Fruit fly (Drosophila melanogaster) whole organism, adult: ENCODE data around the gene CG17672.
A peak's percentile ranks its signal among the peaks of the same experiment; 100 is the strongest.

ENCODE experiments used
- CG11617 ChIP-seq: fragments of 200-800 bp; sonication (Bioruptor generic); optimal IDR thresholded peaks from 2 replicates; lab custom pipeline; 2017; ENCODE audit warnings: mild to moderate bottlenecking, missing biosample characterization, missing genetic modification reagents, missing genetic modification characterization
- CG12768 ChIP-seq: fragments of 200-800 bp; sonication (Bioruptor generic); optimal IDR thresholded peaks from 2 replicates; lab custom pipeline; 2017; ENCODE audit warnings: missing biosample characterization, missing genetic modification characterization, mild to moderate bottlenecking, moderate library complexity, missing genetic modification reagents
- CG14711 ChIP-seq: fragments of 200-800 bp; sonication (Bioruptor generic); optimal IDR thresholded peaks from 2 replicates; lab custom pipeline; 2018; ENCODE audit warnings: missing biosample characterization, mild to moderate bottlenecking, missing genetic modification characterization, moderate library complexity
- CG1620 ChIP-seq: fragments of 200-800 bp; sonication (Bioruptor generic); optimal IDR thresholded peaks from 2 replicates; lab custom pipeline; 2016; ENCODE audit warnings: missing biosample characterization, missing genetic modification characterization
- CG33017 ChIP-seq: fragments of 200-800 bp; sonication (Bioruptor generic); optimal IDR thresholded peaks from 2 replicates; lab custom pipeline; 2018; ENCODE audit warnings: missing biosample characterization, mild to moderate bottlenecking, missing genetic modification characterization, moderate library complexity
- CG5204 ChIP-seq: fragments of 200-800 bp; sonication (Bioruptor generic); optimal IDR thresholded peaks from 2 replicates; lab custom pipeline; 2016; ENCODE audit warnings: missing biosample characterization, missing genetic modification characterization
- CG7045 ChIP-seq: fragments of 200-800 bp; sonication (Bioruptor generic); optimal IDR thresholded peaks from 2 replicates; lab custom pipeline; 2017; ENCODE audit warnings: missing biosample characterization, mild to moderate bottlenecking, missing genetic modification characterization
- CG7101 ChIP-seq: fragments of 200-800 bp; sonication (Bioruptor generic); optimal IDR thresholded peaks from 2 replicates; lab custom pipeline; 2018; ENCODE audit warnings: missing biosample characterization, mild to moderate bottlenecking, missing genetic modification characterization, moderate library complexity
- Clk ChIP-seq: fragments of 200-800 bp; sonication (Bioruptor generic); optimal IDR thresholded peaks from 2 replicates; lab custom pipeline; 2017; ENCODE audit warnings: missing biosample characterization, missing genetic modification characterization
- Crg-1 ChIP-seq: fragments of 200-800 bp; sonication (Bioruptor generic); optimal IDR thresholded peaks from 2 replicates; lab custom pipeline; 2016; ENCODE audit warnings: missing biosample characterization, missing genetic modification characterization
- Hr96 ChIP-seq: fragments of 200-800 bp; sonication (Bioruptor generic); optimal IDR thresholded peaks from 2 replicates; lab custom pipeline; 2016; ENCODE audit warnings: missing biosample characterization, missing genetic modification characterization
- Mnt ChIP-seq: fragments of 200-800 bp; sonication (Bioruptor generic); optimal IDR thresholded peaks from 2 replicates; lab custom pipeline; 2016; ENCODE audit warnings: missing biosample characterization, mild to moderate bottlenecking, missing genetic modification characterization
- bab1 ChIP-seq: fragments of 200-800 bp; sonication (Bioruptor generic); optimal IDR thresholded peaks from 3 replicates; lab custom pipeline; 2019; ENCODE audit warnings: missing biosample characterization, mild to moderate bottlenecking, missing genetic modification characterization, moderate library complexity
- cic ChIP-seq: fragments of 200-800 bp; sonication (Bioruptor generic); optimal IDR thresholded peaks from 2 replicates; lab custom pipeline; 2017; ENCODE audit warnings: missing biosample characterization, mild to moderate bottlenecking, missing genetic modification characterization, moderate library complexity
- cnc ChIP-seq, 2 experiments: fragments of >200 bp; optimal IDR thresholded peaks; 2 replicates each; lab custom pipeline; 2017
- kay ChIP-seq: fragments of 200-800 bp; sonication (Bioruptor generic); peaks from one replicate; lab custom pipeline; 2016; ENCODE audit warnings: missing biosample characterization, missing genetic modification characterization, borderline replicate concordance
- ovo ChIP-seq: fragments of 200-800 bp; sonication (Bioruptor generic); optimal IDR thresholded peaks from 2 replicates; lab custom pipeline; 2016; ENCODE audit warnings: missing biosample characterization, missing genetic modification characterization
- pad ChIP-seq: fragments of 200-800 bp; sonication (Bioruptor generic); optimal IDR thresholded peaks from 3 replicates; lab custom pipeline; 2017; ENCODE audit warnings: missing biosample characterization, missing genetic modification characterization, mild to moderate bottlenecking, moderate library complexity, missing genetic modification reagents
- tj ChIP-seq: fragments of 200-800 bp; sonication (Bioruptor generic); optimal IDR thresholded peaks from 3 replicates; lab custom pipeline; 2017; ENCODE audit warnings: missing biosample characterization, mild to moderate bottlenecking, missing genetic modification characterization, moderate library complexity
- toe ChIP-seq: fragments of 200-800 bp; sonication (Bioruptor generic); optimal IDR thresholded peaks from 2 replicates; lab custom pipeline; 2016; ENCODE audit warnings: missing biosample characterization, missing genetic modification characterization

CG17672 gene

dm6 chr3L:13017803-13018324, 10.9 kb upstream of the CG17672 start, which contains the start of the genes mRpL20 and Icmt:
mRpL20 (minus strand) TSS chr3L:13017867.
Icmt (plus strand) TSS chr3L:13018266.
- peak; percentile 87 for TF ChIP-seq CG14711 (tag; lab: Kevin White, UChicago)
- TF ChIP-seq CG12768 (GFP tag; lab: Kevin White, UChicago), result peak; percentile 72
- no peak for TF ChIP-seq CG5204
- TF ChIP-seq toe (GFP tag; lab: Kevin White, UChicago), result peak; percentile 83
- peak; percentile 85 for TF ChIP-seq CG7045 (GFP tag; lab: Kevin White, UChicago)
- peak; percentile 94 for TF ChIP-seq kay (GFP tag; lab: Kevin White, UChicago)
- peak; percentile 95 for TF ChIP-seq bab1 (GFP tag; lab: Kevin White, UChicago)
- peak; percentile 45 for TF ChIP-seq Clk (GFP tag; lab: Kevin White, UChicago)
- TF ChIP-seq pad, result peak; percentile 62
- peak; percentile 98 for TF ChIP-seq CG33017
- no peak for TF ChIP-seq cnc (optimal IDR thresholded peaks at IDR 0.05; lab: Kevin White, UChicago)
- TF ChIP-seq CG11617 (GFP tag; lab: Kevin White, UChicago), result peak; percentile 91
- TF ChIP-seq ovo (GFP tag; lab: Kevin White, UChicago), result peak; percentile 73
- TF ChIP-seq CG7101 (tag; lab: Kevin White, UChicago), result peak; percentile 98
- TF ChIP-seq tj (GFP tag; lab: Kevin White, UChicago), result peak; percentile 70
- TF ChIP-seq Mnt (GFP tag; lab: Kevin White, UChicago), result peak; percentile 81
- TF ChIP-seq CG1620 (GFP tag; lab: Kevin White, UChicago), result peak; percentile 68
- TF ChIP-seq Crg-1, result peak; percentile 54
- peak; percentile 55 for TF ChIP-seq Hr96 (GFP tag; lab: Kevin White, UChicago)
- no peak for TF ChIP-seq cic

dm6 chr3L:13019249-13019956, 9.4 kb upstream of the CG17672 start:
- TF ChIP-seq Crg-1 (no peak), CG11617 (GFP tag; lab: Kevin White, UChicago) (no peak), Clk (GFP tag; lab: Kevin White, UChicago) (no peak), cic (peak; percentile 29), kay (GFP tag; lab: Kevin White, UChicago) (peak; percentile 77)

dm6 chr3L:13021727-13022126, 7.0 kb upstream of the CG17672 start:
- TF ChIP-seq Clk (GFP tag; lab: Kevin White, UChicago), result no peak
- TF ChIP-seq Crg-1, result peak; percentile 1
- peak; percentile 3 for TF ChIP-seq CG33017
- TF ChIP-seq tj (GFP tag; lab: Kevin White, UChicago), result no peak
- peak; percentile 27 for TF ChIP-seq CG14711 (tag; lab: Kevin White, UChicago)
- TF ChIP-seq CG12768 (GFP tag; lab: Kevin White, UChicago), result peak; percentile 18
- TF ChIP-seq CG1620 (GFP tag; lab: Kevin White, UChicago), result no peak
- TF ChIP-seq CG7101 (tag; lab: Kevin White, UChicago), result peak; percentile 57
- no peak for TF ChIP-seq Hr96 (GFP tag; lab: Kevin White, UChicago)
- no peak for TF ChIP-seq Mnt (GFP tag; lab: Kevin White, UChicago)
- peak; percentile 34 for TF ChIP-seq CG7045 (GFP tag; lab: Kevin White, UChicago)

- TF ChIP-seq Mnt (GFP tag; lab: Kevin White, UChicago), result peak; percentile 94
- TF ChIP-seq CG7045 (GFP tag; lab: Kevin White, UChicago), result no peak
- TF ChIP-seq CG11617 (GFP tag; lab: Kevin White, UChicago), result no peak
- TF ChIP-seq cic, result peak; percentile 95
- TF ChIP-seq CG12768 (GFP tag; lab: Kevin White, UChicago), result no peak
- TF ChIP-seq CG14711 (tag; lab: Kevin White, UChicago), result peak; percentile 62
- no peak for TF ChIP-seq toe (GFP tag; lab: Kevin White, UChicago)
- TF ChIP-seq cnc (optimal IDR thresholded peaks at IDR 0.05; lab: Kevin White, UChicago), result no peak
- TF ChIP-seq CG7101 (tag; lab: Kevin White, UChicago), result no peak
- TF ChIP-seq bab1 (GFP tag; lab: Kevin White, UChicago), result peak; percentile 5
Measured at dm6 chr3L:13022160-13022853, 6.5 kb upstream of the CG17672 start, which contains the start of gene Adk2. Adk2 (minus strand) TSS chr3L:13022688.

dm6 chr3L:13022854-13023560, 5.8 kb upstream of the CG17672 start, which contains the start of gene RpS12:
RpS12 (plus strand) TSS chr3L:13023352.
- TF ChIP-seq CG11617 (GFP tag; lab: Kevin White, UChicago), result peak; percentile 83
- peak; percentile 86 for TF ChIP-seq kay (GFP tag; lab: Kevin White, UChicago)
- peak; percentile 78 for TF ChIP-seq CG5204
- peak; percentile 77 for TF ChIP-seq ovo (GFP tag; lab: Kevin White, UChicago)
- TF ChIP-seq CG14711 (tag; lab: Kevin White, UChicago), result no peak
- TF ChIP-seq bab1 (GFP tag; lab: Kevin White, UChicago), result peak; percentile 64
- TF ChIP-seq CG33017, result peak; percentile 61
- peak; percentile 86 for TF ChIP-seq Hr96 (GFP tag; lab: Kevin White, UChicago)
- peak; percentile 58 for TF ChIP-seq pad
- TF ChIP-seq Mnt (GFP tag; lab: Kevin White, UChicago), result peak; percentile 82
- TF ChIP-seq CG7101 (tag; lab: Kevin White, UChicago), result peak; percentile 81
- TF ChIP-seq cic, result no peak
- peak; percentile 92 for TF ChIP-seq CG1620 (GFP tag; lab: Kevin White, UChicago)
- peak; percentile 57 for TF ChIP-seq Crg-1
- peak; percentile 56 for TF ChIP-seq tj (GFP tag; lab: Kevin White, UChicago)
- peak; percentile 80 for TF ChIP-seq CG7045 (GFP tag; lab: Kevin White, UChicago)
- peak; percentile 70 for TF ChIP-seq CG12768 (GFP tag; lab: Kevin White, UChicago)
- no peak for TF ChIP-seq cnc (optimal IDR thresholded peaks at IDR 0.05; lab: Kevin White, UChicago)
- TF ChIP-seq Clk (GFP tag; lab: Kevin White, UChicago), result peak; percentile 67
- peak; percentile 81 for TF ChIP-seq toe (GFP tag; lab: Kevin White, UChicago)
